Fruit fly (Drosophila melanogaster): ENCODE results near the gene RhoGAP93B.

DNA sequence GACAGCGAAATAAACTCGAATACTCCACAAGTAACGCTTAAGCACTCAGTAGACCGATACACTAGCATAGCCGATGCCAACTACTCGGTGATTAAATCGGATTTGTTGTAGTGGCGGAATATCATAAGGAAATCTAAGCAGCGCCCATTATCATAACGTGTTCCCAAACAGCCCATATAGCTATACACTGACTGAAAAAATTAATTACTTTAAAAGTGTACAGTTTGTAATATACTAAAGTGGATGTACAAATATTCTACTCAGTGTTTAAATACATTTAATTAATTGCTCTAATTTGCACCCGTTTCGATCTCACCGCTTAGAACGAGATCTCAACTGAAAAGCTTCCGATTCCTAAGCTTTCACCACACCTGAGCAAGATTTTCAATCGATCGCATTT is 48.9 kb downstream of the RhoGAP93B start, which contains the start of gene CG7079:
- no peak for TF ChIP-seq brk (GFP tag; optimal IDR thresholded peaks at IDR 0.05)
- TF ChIP-seq br (GFP tag; optimal IDR thresholded peaks at IDR 0.05): no peak
- no peak for TF ChIP-seq Hr78 (GFP tag; optimal IDR thresholded peaks at IDR 0.05)
